Fruit fly (Drosophila melanogaster) whole organism, embryonic: ENCODE data around the gene CG10431.

ENCODE experiments used
- B-H2 ChIP-seq: fragments of 200-800 bp; sonication (Bioruptor generic); optimal IDR thresholded peaks from 2 replicates; lab custom pipeline; 2018; ENCODE audit warnings: missing biosample characterization, mild to moderate bottlenecking, missing genetic modification characterization
- BtbVII ChIP-seq: fragments of 200-800 bp; sonication (Bioruptor generic); optimal IDR thresholded peaks from 3 replicates; lab custom pipeline; 2017; ENCODE audit warnings: missing biosample characterization, mild to moderate bottlenecking, missing genetic modification characterization
- CG10267 ChIP-seq: fragments of 200-800 bp; sonication (Bioruptor generic); optimal IDR thresholded peaks from 2 replicates; lab custom pipeline; 2018; ENCODE audit warnings: missing biosample characterization, mild to moderate bottlenecking, missing genetic modification characterization, moderate library complexity
- CG12104 ChIP-seq: fragments of 200-800 bp; sonication (Bioruptor generic); optimal IDR thresholded peaks from 3 replicates; lab custom pipeline; 2016; ENCODE audit warnings: missing biosample characterization, missing genetic modification characterization
- CG14965 ChIP-seq: fragments of 200-800 bp; sonication (Bioruptor generic); optimal IDR thresholded peaks from 2 replicates; lab custom pipeline; 2016; ENCODE audit warnings: missing biosample characterization, missing genetic modification characterization, borderline replicate concordance
- CG15269 ChIP-seq: fragments of 200-800 bp; sonication (Bioruptor generic); optimal IDR thresholded peaks from 2 replicates; lab custom pipeline; 2018; ENCODE audit warnings: missing biosample characterization, mild to moderate bottlenecking, missing genetic modification characterization, moderate library complexity
- CG15514 ChIP-seq: fragments of 200-800 bp; sonication (Bioruptor generic); optimal IDR thresholded peaks from 3 replicates; lab custom pipeline; 2017; ENCODE audit warnings: missing biosample characterization, missing genetic modification characterization, mild to moderate bottlenecking, moderate library complexity, missing genetic modification reagents
- CG17829 ChIP-seq: fragments of 200-800 bp; optimal IDR thresholded peaks from 2 replicates; lab custom pipeline; 2019; ENCODE audit warnings: missing biosample characterization, mild to moderate bottlenecking, missing genetic modification characterization, moderate library complexity
- CG2116 ChIP-seq: fragments of 200-800 bp; sonication (Bioruptor generic); optimal IDR thresholded peaks from 3 replicates; lab custom pipeline; 2018; ENCODE audit warnings: missing biosample characterization, mild to moderate bottlenecking, missing genetic modification characterization
- CG2199 ChIP-seq: fragments of 200-800 bp; sonication (Bioruptor generic); IDR thresholded peaks from 3 replicates; pipeline ENCODE4 v1.3.6; 2022; ENCODE audit warnings: missing biosample characterization, missing genetic modification characterization
- CG2889 ChIP-seq: fragments of 200-800 bp; sonication (Bioruptor generic); IDR thresholded peaks from 3 replicates; pipeline ENCODE4 v1.3.6; 2022; ENCODE audit warnings: missing biosample characterization, missing genetic modification characterization
- CG3281 ChIP-seq: fragments of 200-800 bp; sonication (Bioruptor generic); optimal IDR thresholded peaks from 3 replicates; lab custom pipeline; 2017; ENCODE audit warnings: missing biosample characterization, mild to moderate bottlenecking, missing genetic modification characterization
- CG33213 ChIP-seq: fragments of 200-800 bp; sonication (Bioruptor generic); optimal IDR thresholded peaks from 3 replicates; lab custom pipeline; 2016; ENCODE audit warnings: missing biosample characterization, missing genetic modification characterization
- CG3838 ChIP-seq: fragments of 200-800 bp; sonication (Bioruptor generic); optimal IDR thresholded peaks from 3 replicates; lab custom pipeline; 2016; ENCODE audit warnings: missing biosample characterization, missing genetic modification characterization
- CG3847 ChIP-seq: fragments of 200-800 bp; sonication (Bioruptor generic); IDR thresholded peaks from 2 replicates; pipeline ENCODE4 v1.3.6; 2022; ENCODE audit warnings: missing biosample characterization, missing genetic modification characterization
- CG4360 ChIP-seq: fragments of 200-800 bp; sonication (Bioruptor generic); IDR thresholded peaks from 2 replicates; pipeline ENCODE4 v1.3.6; 2022; ENCODE audit warnings: missing biosample characterization, missing genetic modification characterization
- CG6272 ChIP-seq: fragments of 200-800 bp; sonication (Bioruptor generic); IDR thresholded peaks from 2 replicates; pipeline ENCODE4 v1.3.6; 2022; ENCODE audit warnings: missing biosample characterization, missing genetic modification characterization
- CG7372 ChIP-seq: fragments of 200-800 bp; sonication (Bioruptor generic); IDR thresholded peaks from 2 replicates; pipeline ENCODE4 v1.3.6; 2022; ENCODE audit warnings: missing biosample characterization, missing genetic modification characterization
- CG8388 ChIP-seq: fragments of 200-800 bp; sonication (Bioruptor generic); optimal IDR thresholded peaks from 2 replicates; lab custom pipeline; 2019; ENCODE audit warnings: missing biosample characterization, mild to moderate bottlenecking, missing genetic modification characterization, moderate library complexity
- CG8478 ChIP-seq: fragments of >200 bp; optimal IDR thresholded peaks from 2 replicates; lab custom pipeline; 2018
- CG9215 ChIP-seq: fragments of 200-800 bp; sonication (Bioruptor generic); IDR thresholded peaks from 2 replicates; pipeline ENCODE4 v1.3.6; 2022; ENCODE audit warnings: missing biosample characterization, missing genetic modification characterization
- CG9876 ChIP-seq: fragments of 200-800 bp; sonication (Bioruptor generic); optimal IDR thresholded peaks from 2 replicates; lab custom pipeline; 2016; ENCODE audit warnings: missing biosample characterization, missing genetic modification characterization
- CkIIα-i1 ChIP-seq: fragments of 200-800 bp; sonication (Bioruptor generic); IDR thresholded peaks from 2 replicates; pipeline ENCODE4 v1.3.6; 2022; ENCODE audit warnings: missing biosample characterization, missing genetic modification characterization
- Dad ChIP-seq: fragments of 200-800 bp; sonication (Bioruptor generic); optimal IDR thresholded peaks from 3 replicates; lab custom pipeline; 2016; ENCODE audit warnings: missing biosample characterization, missing genetic modification characterization
- Dek ChIP-seq: fragments of 200-800 bp; sonication (Bioruptor generic); optimal IDR thresholded peaks from 3 replicates; lab custom pipeline; 2019; ENCODE audit warnings: missing biosample characterization, mild to moderate bottlenecking, missing genetic modification characterization, moderate library complexity
- Doc3 ChIP-seq: fragments of 200-800 bp; sonication (Bioruptor generic); IDR thresholded peaks from 3 replicates; pipeline ENCODE4 v1.3.6; 2022; ENCODE audit warnings: missing biosample characterization, missing genetic modification characterization; ENCODE audit not compliant: partially characterized antibody
- Dp ChIP-seq: fragments of 200-800 bp; sonication (Bioruptor generic); optimal IDR thresholded peaks from 2 replicates; lab custom pipeline; 2018; ENCODE audit warnings: missing biosample characterization, mild to moderate bottlenecking, missing genetic modification characterization, moderate library complexity
- Gug ChIP-seq: fragments of 200-800 bp; sonication (Bioruptor generic); IDR thresholded peaks from 4 replicates; pipeline ENCODE4 v1.3.6; 2022; ENCODE audit warnings: missing biosample characterization, missing genetic modification characterization
- HLH4C ChIP-seq: fragments of 200-800 bp; sonication (Bioruptor generic); IDR thresholded peaks from 3 replicates; pipeline ENCODE4 v1.3.6; 2022; ENCODE audit warnings: missing biosample characterization, missing genetic modification characterization; ENCODE audit not compliant: partially characterized antibody
- HmgD ChIP-seq: fragments of 200-800 bp; sonication (Bioruptor generic); optimal IDR thresholded peaks from 3 replicates; lab custom pipeline; 2016; ENCODE audit warnings: missing biosample characterization, missing genetic modification characterization
- Med ChIP-seq: fragments of 200-800 bp; sonication (Bioruptor generic); peaks from one replicate; lab custom pipeline; 2016; ENCODE audit warnings: missing biosample characterization, missing genetic modification characterization, mild to moderate bottlenecking, inconsistent platforms, moderate library complexity
- Sin3A ChIP-seq: fragments of >200 bp; optimal IDR thresholded peaks from 2 replicates; lab custom pipeline; 2018
- Sox100B ChIP-seq: fragments of 200-800 bp; sonication (Bioruptor generic); optimal IDR thresholded peaks from 3 replicates; lab custom pipeline; 2018; ENCODE audit warnings: missing biosample characterization, mild to moderate bottlenecking, missing genetic modification characterization
- Sry-δ ChIP-seq: fragments of 200-800 bp; sonication (Bioruptor generic); optimal IDR thresholded peaks from 2 replicates; lab custom pipeline; 2016; ENCODE audit warnings: missing biosample characterization, missing genetic modification characterization
- da ChIP-seq: fragments of 200-800 bp; sonication (Bioruptor generic); optimal IDR thresholded peaks from 2 replicates; lab custom pipeline; 2016; ENCODE audit warnings: missing biosample characterization, missing genetic modification characterization
- danr ChIP-seq: fragments of 200-800 bp; sonication (Bioruptor generic); IDR thresholded peaks from 2 replicates; pipeline ENCODE4 v1.3.6; 2022; ENCODE audit warnings: missing biosample characterization, missing genetic modification characterization
- dysf ChIP-seq: fragments of 200-800 bp; sonication (Bioruptor generic); IDR thresholded peaks from 3 replicates; pipeline ENCODE4 v1.3.6; 2022; ENCODE audit warnings: missing biosample characterization, missing genetic modification characterization
- en ChIP-seq: fragments of 200-800 bp; sonication (Bioruptor generic); optimal IDR thresholded peaks from 2 replicates; lab custom pipeline; 2016; ENCODE audit warnings: missing biosample characterization, missing genetic modification characterization
- exex ChIP-seq: fragments of 200-800 bp; sonication (Bioruptor generic); optimal IDR thresholded peaks from 4 replicates; lab custom pipeline; 2018; ENCODE audit warnings: missing biosample characterization, mild to moderate bottlenecking, missing genetic modification characterization, moderate library complexity
- eyg ChIP-seq: fragments of 200-800 bp; sonication (Bioruptor generic); optimal IDR thresholded peaks from 3 replicates; lab custom pipeline; 2016; ENCODE audit warnings: missing biosample characterization, missing genetic modification characterization
- fru ChIP-seq: fragments of >200 bp; optimal IDR thresholded peaks from 2 replicates; lab custom pipeline; 2017
- fu2 ChIP-seq: fragments of 200-800 bp; sonication (Bioruptor generic); optimal IDR thresholded peaks from 2 replicates; lab custom pipeline; 2016; ENCODE audit warnings: missing biosample characterization, missing genetic modification characterization
- ham ChIP-seq: fragments of 200-800 bp; sonication (Bioruptor generic); IDR thresholded peaks from 2 replicates; pipeline ENCODE4 v1.3.6; 2022; ENCODE audit warnings: missing biosample characterization, missing genetic modification characterization
- hkb ChIP-seq, 2 experiments: fragments of 200-800 bp in 1 of 2; fragments of >200 bp in 1 of 2; sonication (Bioruptor generic) in 1 of 2; IDR thresholded peaks in 1 of 2; optimal IDR thresholded peaks in 1 of 2; 2 replicates each; pipeline versions ENCODE4 v1.3.6 to Lab custom; 2017 to 2022; ENCODE audit warnings: missing biosample characterization in 1 of 2, missing genetic modification characterization in 1 of 2
- kni ChIP-seq: fragments of 200-800 bp; sonication (Bioruptor generic); optimal IDR thresholded peaks from 3 replicates; lab custom pipeline; 2017; ENCODE audit warnings: mild to moderate bottlenecking, missing biosample characterization, missing genetic modification reagents, missing genetic modification characterization
- pho ChIP-seq: fragments of 200-800 bp; sonication (Bioruptor generic); optimal IDR thresholded peaks from 2 replicates; lab custom pipeline; 2016; ENCODE audit warnings: missing biosample characterization, missing genetic modification characterization
- prd ChIP-seq, 3 experiments: fragments of >200 bp in 2 of 3; fragments of 200-800 bp in 1 of 3; sonication (Bioruptor generic) in 1 of 3; optimal IDR thresholded peaks in 2 of 3; IDR thresholded peaks in 1 of 3; 2 replicates in 2 of 3; 3 replicates in 1 of 3; pipeline versions ENCODE4 v1.3.6 to Lab custom; 2017 to 2022; ENCODE audit warnings: missing biosample characterization in 1 of 3, missing genetic modification characterization in 1 of 3
- repo ChIP-seq: fragments of 200-800 bp; sonication (Bioruptor generic); optimal IDR thresholded peaks from 2 replicates; lab custom pipeline; 2016; ENCODE audit warnings: missing biosample characterization, missing genetic modification characterization
- salm ChIP-seq: fragments of 200-800 bp; sonication (Bioruptor generic); optimal IDR thresholded peaks from 2 replicates; lab custom pipeline; 2018; ENCODE audit warnings: missing biosample characterization, mild to moderate bottlenecking, missing genetic modification characterization
- seq ChIP-seq: fragments of 200-800 bp; sonication (Bioruptor generic); IDR thresholded peaks from 2 replicates; pipeline ENCODE4 v1.3.6; 2022; ENCODE audit warnings: missing biosample characterization, missing genetic modification characterization
- twi ChIP-seq: fragments of 200-800 bp; optimal IDR thresholded peaks from 2 replicates; lab custom pipeline; 2019; ENCODE audit warnings: missing biosample characterization, mild to moderate bottlenecking, missing genetic modification characterization, moderate library complexity
- zfh2 ChIP-seq: fragments of 200-800 bp; sonication (Bioruptor generic); optimal IDR thresholded peaks from 2 replicates; lab custom pipeline; 2016; ENCODE audit warnings: missing biosample characterization, missing genetic modification characterization

The CG10431 gene

dm6 chr2L:18966844-18967243 is 7.7 kb upstream of the CG10431 start (continued):
- no peak for TF ChIP-seq CG2199
- TF ChIP-seq danr (GFP tag; lab: Robert Waterston, UW): peak; percentile 40; the same call in 1 of the 2 replicates
- no peak for TF ChIP-seq Med (GFP tag; lab: Kevin White, UChicago)
- peak; percentile 14; the same call in 1 of the 4 replicates for TF ChIP-seq Gug
- no peak for TF ChIP-seq CG14965 (GFP tag; lab: Kevin White, UChicago)
- TF ChIP-seq pho (GFP tag; lab: Kevin White, UChicago): no peak
- no peak for TF ChIP-seq CG8388 (GFP tag; lab: Kevin White, UChicago)
- peak; percentile 71 for TF ChIP-seq CG3281
- TF ChIP-seq Sox100B (GFP tag; lab: Kevin White, UChicago): peak; percentile 26
- peak; percentile 23 for TF ChIP-seq exex (tag; lab: Kevin White, UChicago)
- TF ChIP-seq HLH4C (GFP tag; lab: Robert Waterston, UW): no peak
- TF ChIP-seq kni: no peak
- TF ChIP-seq fu2 (GFP tag; lab: Kevin White, UChicago): no peak
- peak; percentile 52 for TF ChIP-seq BtbVII (GFP tag; lab: Kevin White, UChicago)
- TF ChIP-seq CG2889 (GFP tag; lab: Robert Waterston, UW): no peak; the same call in 2 of the 3 replicates
- no peak for TF ChIP-seq en (GFP tag; lab: Kevin White, UChicago)
- no peak for TF ChIP-seq CkIIα-i1 (GFP tag; lab: Robert Waterston, UW)
- TF ChIP-seq CG4360: no peak
- no peak for TF ChIP-seq repo (GFP tag; lab: Kevin White, UChicago)
- TF ChIP-seq CG10267 (tag; lab: Kevin White, UChicago): peak; percentile 3
- TF ChIP-seq da (GFP tag; lab: Kevin White, UChicago): no peak
- TF ChIP-seq Dad (GFP tag; lab: Kevin White, UChicago): no peak
- TF ChIP-seq zfh2 (GFP tag; lab: Kevin White, UChicago): no peak
- TF ChIP-seq ham (GFP tag; lab: Robert Waterston, UW): no peak
- TF ChIP-seq Sry-δ (GFP tag; lab: Kevin White, UChicago): no peak
- TF ChIP-seq seq: no peak
- TF ChIP-seq eyg (GFP tag; lab: Kevin White, UChicago): no peak
- no peak for TF ChIP-seq CG9876 (GFP tag; lab: Kevin White, UChicago)
- no peak for TF ChIP-seq CG12104 (GFP tag; lab: Kevin White, UChicago)
- peak; percentile 56 for TF ChIP-seq CG17829 (tag; lab: Kevin White, UChicago)
- TF ChIP-seq dysf (GFP tag; lab: Robert Waterston, UW): peak; percentile 64; the same call in 2 of the 3 replicates
- TF ChIP-seq prd (optimal IDR thresholded peaks at IDR 0.05; lab: Kevin White, UChicago): no peak
- peak; percentile 48; the same call in 2 of the 3 replicates for TF ChIP-seq prd (GFP tag; IDR thresholded peaks at IDR 0.05; lab: Robert Waterston, UW)
- peak; percentile 25 for TF ChIP-seq CG2116 (GFP tag; lab: Kevin White, UChicago)
- TF ChIP-seq CG6272 (GFP tag; lab: Robert Waterston, UW): 0 out of 2 replicates have a peak, but pooled peaks have one; percentile 31
- TF ChIP-seq CG3838 (GFP tag; lab: Kevin White, UChicago): no peak
- TF ChIP-seq CG15269 (tag; lab: Kevin White, UChicago): peak; percentile 65
- TF ChIP-seq CG7372: peak; percentile 55
- TF ChIP-seq twi: no peak
- peak; percentile 71 for TF ChIP-seq CG9215 (GFP tag; lab: Robert Waterston, UW)
- peak; percentile 34 for TF ChIP-seq Dek (tag; lab: Kevin White, UChicago)
- TF ChIP-seq B-H2 (GFP tag; lab: Kevin White, UChicago): peak; percentile 21
- TF ChIP-seq HmgD: no peak
- TF ChIP-seq CG15514 (GFP tag; lab: Kevin White, UChicago): peak; percentile 22
- TF ChIP-seq CG33213 (GFP tag; lab: Kevin White, UChicago): no peak
- TF ChIP-seq Sin3A (lab: Kevin White, UChicago): no peak
- TF ChIP-seq Dp: no peak
- no peak for TF ChIP-seq CG8478 (lab: Kevin White, UChicago)
- no peak for TF ChIP-seq fru (lab: Kevin White, UChicago)
- TF ChIP-seq hkb (optimal IDR thresholded peaks at IDR 0.05; lab: Kevin White, UChicago): no peak
- peak; percentile 48; the same call in 1 of the 2 replicates for TF ChIP-seq hkb (GFP tag; IDR thresholded peaks at IDR 0.05; lab: Robert Waterston, UW)
- TF ChIP-seq salm: no peak
- TF ChIP-seq Doc3 (GFP tag; lab: Robert Waterston, UW): no peak
- peak; percentile 60 for TF ChIP-seq CG3847 (GFP tag; lab: Robert Waterston, UW)
